Fruit fly (Drosophila melanogaster) whole organism, embryonic: ENCODE measurements around the gene sicily.

Source experiments
- Aef1 ChIP-seq: fragments of 200-800 bp; sonication (Bioruptor generic); IDR thresholded peaks from 3 replicates; pipeline ENCODE4 v1.3.6; 2022; ENCODE audit warnings: missing biosample characterization, missing genetic modification characterization
- Atf3 ChIP-seq: fragments of 200-800 bp; sonication (Bioruptor generic); optimal IDR thresholded peaks from 3 replicates; lab custom pipeline; 2016; ENCODE audit warnings: missing biosample characterization, missing genetic modification characterization
- Atf6 ChIP-seq: fragments of 200-800 bp; sonication (Bioruptor generic); IDR thresholded peaks from 2 replicates; pipeline ENCODE4 v1.3.6; 2022; ENCODE audit warnings: missing biosample characterization, missing genetic modification characterization
- CG10209 ChIP-seq: fragments of 200-800 bp; sonication (Bioruptor generic); optimal IDR thresholded peaks from 3 replicates; lab custom pipeline; 2017; ENCODE audit warnings: missing biosample characterization, mild to moderate bottlenecking, missing genetic modification characterization, missing genetic modification reagents
- CG10366 ChIP-seq: fragments of 200-800 bp; sonication (Bioruptor generic); IDR thresholded peaks from 2 replicates; pipeline ENCODE4 v1.3.6; 2022; ENCODE audit warnings: missing biosample characterization, missing genetic modification characterization
- CG10959 ChIP-seq: fragments of 200-800 bp; sonication (Bioruptor generic); IDR thresholded peaks from 2 replicates; pipeline ENCODE4 v1.3.6; 2022; ENCODE audit warnings: missing biosample characterization, missing genetic modification characterization
- CG11085 ChIP-seq: fragments of 200-800 bp; sonication (Bioruptor generic); IDR thresholded peaks from 2 replicates; pipeline ENCODE4 v1.3.6; 2022; ENCODE audit warnings: missing biosample characterization, missing genetic modification characterization
- CG11456 ChIP-seq: fragments of 200-800 bp; sonication (Bioruptor generic); IDR thresholded peaks from 3 replicates; pipeline ENCODE4 v1.3.6; 2022; ENCODE audit warnings: missing biosample characterization, missing genetic modification characterization
- CG11695 ChIP-seq: fragments of 200-800 bp; sonication (Bioruptor generic); IDR thresholded peaks from 3 replicates; pipeline ENCODE4 v1.3.6; 2022; ENCODE audit warnings: missing biosample characterization, missing genetic modification characterization
- CG12391 ChIP-seq: fragments of 200-800 bp; sonication (Bioruptor generic); optimal IDR thresholded peaks from 3 replicates; lab custom pipeline; 2018; ENCODE audit warnings: missing biosample characterization, mild to moderate bottlenecking, missing genetic modification characterization, moderate library complexity
- CG13624 ChIP-seq: fragments of 200-800 bp; sonication (Bioruptor generic); optimal IDR thresholded peaks from 2 replicates; lab custom pipeline; 2016; ENCODE audit warnings: missing biosample characterization, missing genetic modification characterization
- CG13775 ChIP-seq: fragments of 200-800 bp; sonication (Bioruptor generic); optimal IDR thresholded peaks from 3 replicates; lab custom pipeline; 2017; ENCODE audit warnings: missing biosample characterization, mild to moderate bottlenecking, missing genetic modification characterization
- CG1529 ChIP-seq: fragments of 200-800 bp; sonication (Bioruptor generic); optimal IDR thresholded peaks from 3 replicates; lab custom pipeline; 2018; ENCODE audit warnings: missing biosample characterization, missing genetic modification characterization
- CG17361 ChIP-seq: fragments of 200-800 bp; sonication (Bioruptor generic); IDR thresholded peaks from 3 replicates; pipeline ENCODE4 v1.3.6; 2022; ENCODE audit warnings: missing biosample characterization, missing genetic modification characterization
- CG17568 ChIP-seq: fragments of 200-800 bp; sonication (Bioruptor generic); optimal IDR thresholded peaks from 2 replicates; lab custom pipeline; 2018; ENCODE audit warnings: missing biosample characterization, mild to moderate bottlenecking, missing genetic modification characterization, moderate library complexity
- CG17829 ChIP-seq: fragments of 200-800 bp; optimal IDR thresholded peaks from 2 replicates; lab custom pipeline; 2019; ENCODE audit warnings: missing biosample characterization, mild to moderate bottlenecking, missing genetic modification characterization, moderate library complexity
- CG2120 ChIP-seq: fragments of 200-800 bp; sonication (Bioruptor generic); optimal IDR thresholded peaks from 3 replicates; lab custom pipeline; 2016; ENCODE audit warnings: missing biosample characterization, missing genetic modification characterization
- CG30403 ChIP-seq: fragments of 200-800 bp; sonication (Bioruptor generic); optimal IDR thresholded peaks from 3 replicates; lab custom pipeline; 2016; ENCODE audit warnings: missing biosample characterization, missing genetic modification characterization
- CG3838 ChIP-seq: fragments of 200-800 bp; sonication (Bioruptor generic); optimal IDR thresholded peaks from 3 replicates; lab custom pipeline; 2016; ENCODE audit warnings: missing biosample characterization, missing genetic modification characterization
- CG8359 ChIP-seq: fragments of 200-800 bp; sonication (Bioruptor generic); optimal IDR thresholded peaks from 2 replicates; lab custom pipeline; 2017; ENCODE audit warnings: missing biosample characterization, mild to moderate bottlenecking, missing genetic modification characterization, borderline replicate concordance
- CG8388 ChIP-seq: fragments of 200-800 bp; sonication (Bioruptor generic); optimal IDR thresholded peaks from 2 replicates; lab custom pipeline; 2019; ENCODE audit warnings: missing biosample characterization, mild to moderate bottlenecking, missing genetic modification characterization, moderate library complexity
- CG9727 ChIP-seq: fragments of 200-800 bp; sonication (Bioruptor generic); optimal IDR thresholded peaks from 3 replicates; lab custom pipeline; 2017; ENCODE audit warnings: missing biosample characterization, mild to moderate bottlenecking, missing genetic modification characterization
- Camta ChIP-seq: fragments of 200-800 bp; sonication (Bioruptor generic); optimal IDR thresholded peaks from 2 replicates; lab custom pipeline; 2016; ENCODE audit warnings: missing biosample characterization, missing genetic modification characterization
- E2f1 ChIP-seq: fragments of 200-800 bp; sonication (Bioruptor generic); IDR thresholded peaks from 2 replicates; pipeline ENCODE4 v1.3.6; 2022; ENCODE audit warnings: missing biosample characterization, missing genetic modification characterization
- E2f2 ChIP-seq: fragments of 200-800 bp; sonication (Bioruptor generic); IDR thresholded peaks from 2 replicates; pipeline ENCODE4 v1.3.6; 2022; ENCODE audit warnings: missing biosample characterization, missing genetic modification characterization
- Fer3 ChIP-seq: fragments of 200-800 bp; sonication (Bioruptor generic); optimal IDR thresholded peaks from 2 replicates; lab custom pipeline; 2018; ENCODE audit warnings: missing biosample characterization, mild to moderate bottlenecking, missing genetic modification characterization, moderate library complexity
- Gug ChIP-seq: fragments of 200-800 bp; sonication (Bioruptor generic); IDR thresholded peaks from 4 replicates; pipeline ENCODE4 v1.3.6; 2022; ENCODE audit warnings: missing biosample characterization, missing genetic modification characterization
- HmgD ChIP-seq: fragments of 200-800 bp; sonication (Bioruptor generic); optimal IDR thresholded peaks from 3 replicates; lab custom pipeline; 2016; ENCODE audit warnings: missing biosample characterization, missing genetic modification characterization
- Hr3 ChIP-seq: fragments of 200-800 bp; sonication (Bioruptor generic); optimal IDR thresholded peaks from 3 replicates; lab custom pipeline; 2016; ENCODE audit warnings: missing biosample characterization, missing genetic modification characterization
- Oaz ChIP-seq: fragments of 200-800 bp; sonication (Bioruptor generic); IDR thresholded peaks from 2 replicates; pipeline ENCODE4 v1.3.6; 2022; ENCODE audit warnings: missing biosample characterization, missing genetic modification characterization
- Optix ChIP-seq: fragments of 200-800 bp; sonication (Bioruptor generic); IDR thresholded peaks from 3 replicates; pipeline ENCODE4 v1.3.6; 2022; ENCODE audit warnings: missing biosample characterization, missing genetic modification characterization
- Pdp1 ChIP-seq, 2 experiments: fragments of 200-800 bp; sonication (Bioruptor generic); optimal IDR thresholded peaks; 3 replicates each; lab custom pipeline; 2016; ENCODE audit warnings: missing biosample characterization in 2 of 2, missing genetic modification characterization in 2 of 2, mild to moderate bottlenecking in 1 of 2, moderate library complexity in 1 of 2
- Trl ChIP-seq, 3 experiments: fragments of >200 bp in 2 of 3; fragments of 200-800 bp in 1 of 3; sonication (Bioruptor generic) in 1 of 3; optimal IDR thresholded peaks; 2 replicates in 1 of 3; 3 replicates in 2 of 3; lab custom pipeline; 2016 to 2017; ENCODE audit warnings: missing biosample characterization in 1 of 3, missing genetic modification characterization in 1 of 3
- Vsx1 ChIP-seq: fragments of 200-800 bp; sonication (Bioruptor generic); optimal IDR thresholded peaks from 2 replicates; lab custom pipeline; 2017; ENCODE audit warnings: missing biosample characterization, mild to moderate bottlenecking, missing genetic modification characterization, missing genetic modification reagents
- ase ChIP-seq: fragments of 200-800 bp; sonication (Bioruptor generic); IDR thresholded peaks from 3 replicates; pipeline ENCODE4 v1.3.6; 2022; ENCODE audit warnings: missing biosample characterization, missing genetic modification characterization
- da ChIP-seq: fragments of 200-800 bp; sonication (Bioruptor generic); optimal IDR thresholded peaks from 2 replicates; lab custom pipeline; 2016; ENCODE audit warnings: missing biosample characterization, missing genetic modification characterization
- danr ChIP-seq: fragments of 200-800 bp; sonication (Bioruptor generic); IDR thresholded peaks from 2 replicates; pipeline ENCODE4 v1.3.6; 2022; ENCODE audit warnings: missing biosample characterization, missing genetic modification characterization
- dpn ChIP-seq, 2 experiments: fragments of 200-800 bp; sonication (Bioruptor generic); optimal IDR thresholded peaks; 3 replicates each; lab custom pipeline; 2016; ENCODE audit warnings: missing biosample characterization in 2 of 2, missing genetic modification characterization in 2 of 2
- gro ChIP-seq: fragments of 200-800 bp; sonication (Bioruptor generic); optimal IDR thresholded peaks from 2 replicates; lab custom pipeline; 2016; ENCODE audit warnings: missing biosample characterization, missing genetic modification characterization
- ken ChIP-seq: fragments of 200-800 bp; sonication (Bioruptor generic); IDR thresholded peaks from 3 replicates; pipeline ENCODE4 v1.3.6; 2022; ENCODE audit warnings: missing biosample characterization, missing genetic modification characterization
- lab ChIP-seq: fragments of 200-800 bp; sonication (Bioruptor generic); optimal IDR thresholded peaks from 3 replicates; lab custom pipeline; 2017; ENCODE audit warnings: missing biosample characterization, missing genetic modification characterization, mild to moderate bottlenecking, moderate library complexity, missing genetic modification reagents
- mam ChIP-seq: fragments of 200-800 bp; sonication (Bioruptor generic); optimal IDR thresholded peaks from 3 replicates; lab custom pipeline; 2016; ENCODE audit warnings: missing biosample characterization, missing genetic modification characterization
- otp ChIP-seq: fragments of 200-800 bp; sonication (Bioruptor generic); IDR thresholded peaks from 3 replicates; pipeline ENCODE4, ENCODE4 v1.3.6; 2022; ENCODE audit warnings: missing biosample characterization, missing genetic modification characterization
- peb ChIP-seq: fragments of 200-800 bp; sonication (Bioruptor generic); IDR thresholded peaks from 2 replicates; pipeline ENCODE4 v1.3.6; 2022; ENCODE audit warnings: missing biosample characterization, missing genetic modification characterization
- phol ChIP-seq: fragments of 200-800 bp; sonication (Bioruptor generic); optimal IDR thresholded peaks from 3 replicates; lab custom pipeline; 2018; ENCODE audit warnings: missing biosample characterization, mild to moderate bottlenecking, missing genetic modification characterization, moderate library complexity
- pita ChIP-seq: fragments of 200-800 bp; sonication (Bioruptor generic); optimal IDR thresholded peaks from 2 replicates; lab custom pipeline; 2017; ENCODE audit warnings: missing biosample characterization, mild to moderate bottlenecking, missing genetic modification characterization
- ssp ChIP-seq: fragments of 200-800 bp; sonication (Bioruptor generic); IDR thresholded peaks from 2 replicates; pipeline ENCODE4 v1.3.6; 2022; ENCODE audit warnings: missing biosample characterization, missing genetic modification characterization
- tna ChIP-seq: fragments of 200-800 bp; sonication (Bioruptor generic); IDR thresholded peaks from 2 replicates; pipeline ENCODE4 v1.3.6; 2022; ENCODE audit warnings: missing biosample characterization, missing genetic modification characterization; ENCODE audit not compliant: partially characterized antibody
- zfh1 ChIP-seq: fragments of 200-800 bp; sonication (Bioruptor generic); IDR thresholded peaks from 3 replicates; pipeline ENCODE4 v1.3.6; 2022; ENCODE audit warnings: missing biosample characterization, missing genetic modification characterization

Gene sicily

DNA sequence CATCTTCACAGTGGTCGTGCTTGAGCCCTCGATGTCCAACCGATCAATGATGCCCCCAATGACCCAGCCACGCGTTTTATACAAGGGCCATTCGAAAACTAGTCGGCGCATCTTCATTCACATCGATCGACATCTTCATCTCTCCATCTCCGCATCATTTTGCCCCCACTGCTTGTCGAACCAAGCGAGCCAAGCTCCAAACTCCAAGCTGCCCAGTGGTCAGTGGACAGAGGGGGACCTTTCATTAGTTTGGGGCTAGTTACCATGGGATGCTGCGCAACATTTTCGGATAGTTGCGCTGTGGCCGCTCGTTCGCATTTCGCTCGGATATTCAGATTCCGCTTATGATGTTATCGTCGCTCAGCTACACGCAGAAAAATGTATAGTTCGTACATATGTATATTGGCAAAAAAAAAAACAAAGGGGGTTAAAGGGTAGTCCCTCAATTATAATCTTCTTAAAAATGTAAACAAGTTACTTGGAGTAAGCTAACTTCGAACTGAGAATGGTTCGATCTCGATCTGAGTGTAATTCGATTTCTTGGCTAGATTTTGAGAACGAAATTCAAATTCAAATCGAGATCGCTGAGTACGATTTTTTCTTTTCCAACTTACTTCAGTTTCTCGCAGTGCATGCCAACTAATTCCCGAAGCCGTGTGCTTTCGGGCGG, 45.3 kb upstream of the sicily start, which contains the start of gene CG15740 (continued):
- TF ChIP-seq Vsx1 (GFP tag; lab: Kevin White, UChicago), result no peak
- TF ChIP-seq Trl (optimal IDR thresholded peaks at IDR 0.05; lab: Kevin White, UChicago), result no peak
- peak; percentile 46 for TF ChIP-seq Trl (GFP tag; optimal IDR thresholded peaks at IDR 0.05; lab: Kevin White, UChicago)
- no peak for TF ChIP-seq CG8359
- TF ChIP-seq CG13624, result peak; percentile 26
- TF ChIP-seq Optix (GFP tag; lab: Robert Waterston, UW), result peak; percentile 54; the same call in 1 of the 3 replicates
- peak; percentile 43; the same call in 1 of the 3 replicates for TF ChIP-seq zfh1 (GFP tag; lab: Robert Waterston, UW)
- TF ChIP-seq CG11456, result 0 out of 3 replicates have a peak, but pooled peaks have one; percentile 9
- TF ChIP-seq Oaz (GFP tag; lab: Robert Waterston, UW), result 0 out of 2 replicates have a peak, but pooled peaks have one; percentile 29
- peak; percentile 73; the same call in 1 of the 2 replicates for TF ChIP-seq Atf6 (GFP tag; lab: Robert Waterston, UW)
- TF ChIP-seq phol (tag; lab: Kevin White, UChicago), result peak; percentile 43
- peak; percentile 53; the same call in 1 of the 2 replicates for TF ChIP-seq danr (GFP tag; lab: Robert Waterston, UW)
- peak; percentile 2 for TF ChIP-seq CG10209 (GFP tag; lab: Kevin White, UChicago)
- TF ChIP-seq CG9727, result peak; percentile 16
- peak; percentile 63 for TF ChIP-seq Aef1 (GFP tag; lab: Robert Waterston, UW)
- TF ChIP-seq CG2120 (GFP tag; lab: Kevin White, UChicago), result peak; percentile 30
- TF ChIP-seq CG10366 (GFP tag; lab: Robert Waterston, UW), result peak; percentile 62
- no peak for TF ChIP-seq CG10959
- peak; percentile 44; the same call in 2 of the 3 replicates for TF ChIP-seq CG17361
- no peak for TF ChIP-seq CG11085 (GFP tag; lab: Robert Waterston, UW)
- peak in 1 of 2 experiments; percentile 33 for TF ChIP-seq Pdp1 (GFP tag; optimal IDR thresholded peaks at IDR 0.05; lab: Kevin White, UChicago)
- no peak for TF ChIP-seq CG3838 (GFP tag; lab: Kevin White, UChicago)
- TF ChIP-seq CG17829, result no peak
- no peak for TF ChIP-seq CG17568 (GFP tag; lab: Kevin White, UChicago)
- peak; percentile 13 for TF ChIP-seq Hr3 (GFP tag; lab: Kevin White, UChicago)
- TF ChIP-seq tna, result no peak
- TF ChIP-seq Gug, result no peak; the same call in 3 of the 4 replicates
- TF ChIP-seq mam, result peak; percentile 23
- peak; percentile 61 for TF ChIP-seq CG30403 (GFP tag; lab: Kevin White, UChicago)
- peak; percentile 12 for TF ChIP-seq lab (GFP tag; lab: Kevin White, UChicago)
- no peak for TF ChIP-seq CG8388 (GFP tag; lab: Kevin White, UChicago)
- TF ChIP-seq E2f1 (GFP tag; lab: Robert Waterston, UW), result 0 out of 2 replicates have a peak, but pooled peaks have one; percentile 44
- TF ChIP-seq dpn (GFP tag; optimal IDR thresholded peaks at IDR 0.05; lab: Kevin White, UChicago), result peak; percentile 28 to 64
- no peak; the same call in 2 of the 3 replicates for TF ChIP-seq otp (GFP tag; lab: Robert Waterston, UW)
- peak; percentile 46 for TF ChIP-seq Camta (GFP tag; lab: Kevin White, UChicago)
- 0 out of 3 replicates have a peak, but pooled peaks have one; percentile 42 for TF ChIP-seq ase (GFP tag; lab: Robert Waterston, UW)
- TF ChIP-seq E2f2 (GFP tag; lab: Robert Waterston, UW), result peak; percentile 37; the same call in 1 of the 2 replicates
- no peak for TF ChIP-seq CG1529
- 0 out of 3 replicates have a peak, but pooled peaks have one; percentile 55 for TF ChIP-seq CG11695 (GFP tag; lab: Robert Waterston, UW)
- no peak for TF ChIP-seq Atf3 (GFP tag; lab: Kevin White, UChicago)
- TF ChIP-seq Fer3 (tag; lab: Kevin White, UChicago), result peak; percentile 24
- peak; percentile 12 for TF ChIP-seq CG12391 (tag; lab: Kevin White, UChicago)
- TF ChIP-seq ssp (GFP tag; lab: Robert Waterston, UW), result peak; percentile 47
- TF ChIP-seq HmgD, result no peak
- no peak for TF ChIP-seq gro (GFP tag; lab: Kevin White, UChicago)
- no peak; the same call in 2 of the 3 replicates for TF ChIP-seq ken
- TF ChIP-seq peb (GFP tag; lab: Robert Waterston, UW), result no peak
- TF ChIP-seq da (GFP tag; lab: Kevin White, UChicago), result no peak
- TF ChIP-seq pita (GFP tag; lab: Kevin White, UChicago), result no peak
- TF ChIP-seq CG13775, result no peak
